Worm (Caenorhabditis elegans) whole organism, mixed stage, embryonic: ENCODE measurements around the gene gbb-2.

Experiments used
- bed-3 ChIP-seq: fragments of 200-800 bp; sonication (Bioruptor generic); optimal IDR thresholded peaks from 3 replicates; lab custom pipeline; 2018; ENCODE audit warnings: mild to moderate bottlenecking, missing genetic modification characterization, moderate library complexity, missing compliant biosample characterization
- ceh-39 ChIP-seq: fragments of 150-350 bp; optimal IDR thresholded peaks from 2 replicates; lab custom pipeline; 2014; ENCODE audit warnings: missing biosample characterization, missing genetic modification characterization
- drap-1 ChIP-seq: fragments of 200-800 bp; sonication (Bioruptor generic); optimal IDR thresholded peaks from 3 replicates; lab custom pipeline; 2018; ENCODE audit warnings: mild to moderate bottlenecking, missing genetic modification characterization, missing compliant biosample characterization
- elt-3 ChIP-seq: fragments of 150-350 bp; optimal IDR thresholded peaks from 2 replicates; lab custom pipeline; 2014; ENCODE audit warnings: missing biosample characterization, missing genetic modification characterization
- ham-2 ChIP-seq: fragments of 200-800 bp; sonication (Bioruptor generic); optimal IDR thresholded peaks from 2 replicates; lab custom pipeline; 2018; ENCODE audit warnings: mild to moderate bottlenecking, missing genetic modification characterization, missing compliant biosample characterization
- lsy-2 ChIP-seq: fragments of 150-350 bp; optimal IDR thresholded peaks from 2 replicates; lab custom pipeline; 2014; ENCODE audit warnings: missing biosample characterization, missing genetic modification characterization
- nhr-28 ChIP-seq: fragments of 150-350 bp; optimal IDR thresholded peaks from 2 replicates; lab custom pipeline; 2014; ENCODE audit warnings: missing biosample characterization, missing genetic modification characterization
- pha-4 ChIP-seq: fragments of 150-350 bp; optimal IDR thresholded peaks from 2 replicates; lab custom pipeline; 2018; ENCODE audit warnings: missing biosample characterization, missing genetic modification reagents, missing genetic modification characterization
- unc-62 ChIP-seq: fragments of 150-350 bp; optimal IDR thresholded peaks from 2 replicates; lab custom pipeline; 2014; ENCODE audit warnings: missing biosample characterization, missing genetic modification reagents, missing genetic modification characterization

DNA sequence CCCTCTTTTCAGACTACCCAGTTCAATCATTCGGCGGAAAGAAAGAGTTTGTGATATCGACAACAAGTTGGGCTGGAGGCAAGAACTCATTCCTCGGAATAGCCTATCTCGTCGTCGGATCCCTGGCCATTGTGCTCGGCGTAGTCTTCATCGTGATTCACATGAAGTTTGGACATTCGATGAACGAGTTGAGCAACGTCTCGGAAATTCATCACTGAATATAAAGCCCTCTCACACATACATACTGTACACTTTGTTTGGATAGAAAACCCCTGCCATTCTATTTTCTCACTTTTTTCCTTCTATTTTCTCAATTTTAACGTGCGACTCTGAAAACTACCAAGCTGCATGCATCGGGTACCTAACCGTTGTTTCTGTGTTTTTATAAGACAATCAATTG, 57.1 kb downstream of the gbb-2 start, which contains the start of gene R08C7.12:
- no peak for TF ChIP-seq ceh-39 (tag; lab: Kevin White, UChicago)
- TF ChIP-seq lsy-2 = no peak
- no peak for TF ChIP-seq elt-3 (tag; lab: Kevin White, UChicago)
- TF ChIP-seq nhr-28 (tag; lab: Kevin White, UChicago) = no peak
- no peak for TF ChIP-seq pha-4 (tag; lab: Kevin White, UChicago)
- TF ChIP-seq bed-3 (GFP tag; lab: Kevin White, UChicago) = no peak
- TF ChIP-seq ham-2 (GFP tag; lab: Kevin White, UChicago) = no peak
- TF ChIP-seq drap-1 (GFP tag; lab: Kevin White, UChicago) = no peak
- TF ChIP-seq unc-62 = no peak
